Fruit fly (Drosophila melanogaster) ovary, adult (tissue): ENCODE results near the gene CG2004.

Experiments
- CG17801 ChIP-seq: fragments of 200-800 bp; optimal IDR thresholded peaks from 2 replicates; lab custom pipeline; 2019; ENCODE audit warnings: missing biosample characterization, mild to moderate bottlenecking, missing genetic modification characterization, moderate library complexity; ENCODE audit not compliant: partially characterized antibody

Gene CG2004

dm6 chrX:8671348-8672298, 43.1 kb downstream of the CG2004 start:
- TF ChIP-seq CG17801 (GFP tag; lab: Kevin White, UChicago): no peak

DNA sequence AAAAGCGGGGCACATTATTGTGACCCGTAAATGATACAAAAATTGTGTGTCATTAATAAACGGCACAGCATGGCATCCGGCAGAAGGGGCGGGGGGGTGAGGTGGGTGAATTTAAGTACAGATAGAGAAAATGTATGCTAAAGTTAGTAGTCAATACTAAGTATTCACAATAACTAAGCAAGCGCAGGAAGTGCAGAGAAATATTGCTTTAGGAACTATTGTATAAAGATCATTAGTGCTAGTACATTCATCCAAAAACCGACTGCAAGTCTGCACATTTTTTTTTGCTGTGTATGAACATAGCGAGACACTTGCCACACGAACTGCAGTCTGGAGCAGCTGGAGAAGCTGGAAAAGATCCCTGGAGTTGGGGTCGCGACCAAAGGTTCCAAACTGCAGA, 45.3 kb downstream of the CG2004 start:
- no peak for TF ChIP-seq CG17801 (GFP tag; lab: Kevin White, UChicago)

- no peak for TF ChIP-seq CG17801 (GFP tag; lab: Kevin White, UChicago)
These were observed 47.0 kb downstream of the CG2004 start for dm6 chrX:8667709-8668108.

DNA sequence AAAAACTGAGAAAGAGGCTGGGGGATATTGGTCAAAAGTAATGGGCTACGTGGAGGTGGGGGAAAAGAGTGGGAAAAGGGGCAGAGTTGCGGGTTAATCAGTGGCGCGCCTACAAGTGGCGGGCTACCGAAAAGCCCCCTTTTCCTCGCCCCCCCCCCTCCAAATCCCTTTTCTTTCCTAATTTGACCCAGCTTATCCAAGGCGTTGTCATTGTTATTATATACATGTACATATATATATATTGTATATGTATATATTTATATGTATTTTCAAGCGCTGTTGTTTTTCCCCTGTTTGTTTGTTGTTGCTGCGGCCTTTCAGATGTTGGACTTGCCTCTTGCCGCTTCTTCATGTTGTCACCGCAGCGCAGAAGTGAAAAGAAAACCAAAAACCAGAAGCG, 47.7 kb downstream of the CG2004 start:
- no peak for TF ChIP-seq CG17801 (GFP tag; lab: Kevin White, UChicago)

DNA sequence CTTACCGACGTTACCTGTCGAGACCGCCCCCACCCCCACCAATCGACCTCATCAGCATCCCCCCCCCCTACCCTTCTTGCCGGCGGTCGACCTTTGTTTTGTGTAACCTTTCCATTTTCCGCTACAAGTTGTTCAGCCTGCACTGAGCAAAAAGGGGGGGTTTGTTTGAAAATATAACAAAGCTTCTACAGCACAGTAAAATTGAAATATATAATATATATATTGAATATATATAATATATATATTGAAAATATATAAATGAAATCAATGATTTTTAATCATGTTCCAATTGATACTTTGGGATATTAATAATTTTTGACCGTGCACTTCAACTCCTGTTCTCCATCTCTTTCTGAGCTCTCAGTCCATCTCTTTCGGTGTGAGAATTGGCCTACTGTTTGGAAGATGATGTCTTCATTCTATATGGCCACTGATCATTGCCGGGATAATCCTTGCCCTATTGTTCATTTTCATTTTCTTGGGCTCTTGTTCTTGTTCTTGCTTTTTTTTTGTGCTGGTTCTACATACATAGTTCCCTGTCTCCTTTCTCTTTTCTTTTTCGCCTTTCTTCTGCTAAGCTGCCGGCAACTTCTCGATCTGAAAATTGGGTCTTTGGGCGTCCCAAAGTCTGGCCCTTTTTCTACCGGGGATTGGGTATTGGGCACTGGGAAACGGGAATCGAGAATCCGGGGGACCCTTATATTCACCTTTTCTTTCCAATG, 49.0 kb downstream of the CG2004 start:
- TF ChIP-seq CG17801 (GFP tag; lab: Kevin White, UChicago): no peak

DNA sequence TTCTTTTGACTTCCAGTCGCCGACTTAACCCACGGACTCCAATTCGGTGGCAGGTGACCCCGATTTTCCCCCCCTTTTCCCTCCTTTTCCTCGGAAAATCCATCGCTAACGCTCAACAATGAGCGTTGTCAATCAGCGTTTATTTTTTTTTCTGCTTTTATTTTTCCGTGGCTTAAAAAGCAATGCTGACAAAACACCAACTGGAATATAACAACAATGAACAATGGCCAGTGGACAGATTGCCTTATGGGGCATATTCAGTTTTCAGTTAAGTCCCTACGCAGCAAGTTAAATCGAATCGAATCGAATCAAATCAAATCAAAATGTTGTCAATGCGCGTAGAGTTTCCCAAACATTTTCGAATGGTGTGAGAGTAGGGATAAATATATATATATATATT, 50.9 kb downstream of the CG2004 start:
- no peak for TF ChIP-seq CG17801 (GFP tag; lab: Kevin White, UChicago)
